Fruit fly (Drosophila melanogaster) whole organism, embryonic: Measurements from ENCODE around the gene crq.
A peak's percentile ranks its signal among the peaks of the same experiment; 100 is the strongest.

Experiments
- Antp ChIP-seq: fragments of 200-800 bp; sonication (Bioruptor generic); optimal IDR thresholded peaks from 3 replicates; lab custom pipeline; 2016; ENCODE audit warnings: missing biosample characterization, missing genetic modification characterization
- B-H1 ChIP-seq: fragments of 200-800 bp; sonication (Bioruptor generic); IDR thresholded peaks from 3 replicates; pipeline ENCODE4 v1.3.6; 2022; ENCODE audit warnings: missing biosample characterization, missing genetic modification characterization
- CG10209 ChIP-seq: fragments of 200-800 bp; sonication (Bioruptor generic); optimal IDR thresholded peaks from 3 replicates; lab custom pipeline; 2017; ENCODE audit warnings: missing biosample characterization, mild to moderate bottlenecking, missing genetic modification characterization, missing genetic modification reagents
- CG10274 ChIP-seq: fragments of 200-800 bp; sonication (Bioruptor generic); optimal IDR thresholded peaks from 3 replicates; lab custom pipeline; 2017; ENCODE audit warnings: missing biosample characterization, mild to moderate bottlenecking, missing genetic modification characterization
- CG11398 ChIP-seq: fragments of 200-800 bp; sonication (Bioruptor generic); optimal IDR thresholded peaks from 2 replicates; lab custom pipeline; 2016; ENCODE audit warnings: missing biosample characterization, missing genetic modification characterization
- CG12391 ChIP-seq: fragments of 200-800 bp; sonication (Bioruptor generic); optimal IDR thresholded peaks from 3 replicates; lab custom pipeline; 2018; ENCODE audit warnings: missing biosample characterization, mild to moderate bottlenecking, missing genetic modification characterization, moderate library complexity
- CG13296 ChIP-seq: fragments of 200-800 bp; sonication (Bioruptor generic); optimal IDR thresholded peaks from 3 replicates; lab custom pipeline; 2018; ENCODE audit warnings: missing biosample characterization, mild to moderate bottlenecking, missing genetic modification characterization
- CG13775 ChIP-seq: fragments of 200-800 bp; sonication (Bioruptor generic); optimal IDR thresholded peaks from 3 replicates; lab custom pipeline; 2017; ENCODE audit warnings: missing biosample characterization, mild to moderate bottlenecking, missing genetic modification characterization
- CG15696 ChIP-seq: fragments of 200-800 bp; sonication (Bioruptor generic); optimal IDR thresholded peaks from 2 replicates; lab custom pipeline; 2019; ENCODE audit warnings: missing biosample characterization, mild to moderate bottlenecking, missing genetic modification characterization, moderate library complexity
- CG17361 ChIP-seq: fragments of 200-800 bp; sonication (Bioruptor generic); IDR thresholded peaks from 3 replicates; pipeline ENCODE4 v1.3.6; 2022; ENCODE audit warnings: missing biosample characterization, missing genetic modification characterization
- CG2129 ChIP-seq: fragments of 200-800 bp; sonication (Bioruptor generic); IDR thresholded peaks from 2 replicates; pipeline ENCODE4 v1.3.6; 2022; ENCODE audit warnings: missing biosample characterization, missing genetic modification characterization; ENCODE audit not compliant: partially characterized antibody
- CG2678 ChIP-seq: fragments of 200-800 bp; sonication (Bioruptor generic); optimal IDR thresholded peaks from 3 replicates; lab custom pipeline; 2019; ENCODE audit warnings: missing biosample characterization, mild to moderate bottlenecking, missing genetic modification characterization, moderate library complexity
- CG30431 ChIP-seq: fragments of 200-800 bp; sonication (Bioruptor generic); optimal IDR thresholded peaks from 2 replicates; lab custom pipeline; 2017; ENCODE audit warnings: missing biosample characterization, missing genetic modification characterization
- CG32772 ChIP-seq: fragments of 200-800 bp; sonication (Bioruptor generic); IDR thresholded peaks from 2 replicates; pipeline ENCODE4 v1.3.6; 2022; ENCODE audit warnings: missing biosample characterization, missing genetic modification characterization
- CG3407 ChIP-seq: fragments of 200-800 bp; sonication (Bioruptor generic); optimal IDR thresholded peaks from 2 replicates; lab custom pipeline; 2018; ENCODE audit warnings: missing biosample characterization, mild to moderate bottlenecking, missing genetic modification characterization
- CG3838 ChIP-seq: fragments of 200-800 bp; sonication (Bioruptor generic); optimal IDR thresholded peaks from 3 replicates; lab custom pipeline; 2016; ENCODE audit warnings: missing biosample characterization, missing genetic modification characterization
- CG6683 ChIP-seq: fragments of 200-800 bp; sonication (Bioruptor generic); optimal IDR thresholded peaks from 2 replicates; lab custom pipeline; 2017; ENCODE audit warnings: missing biosample characterization, mild to moderate bottlenecking, missing genetic modification characterization, missing genetic modification reagents
- CG6765 ChIP-seq: fragments of 200-800 bp; sonication (Bioruptor generic); optimal IDR thresholded peaks from 3 replicates; lab custom pipeline; 2017; ENCODE audit warnings: missing biosample characterization, mild to moderate bottlenecking, missing genetic modification characterization
- CG6791 ChIP-seq: fragments of 200-800 bp; sonication (Bioruptor generic); IDR thresholded peaks from 3 replicates; pipeline ENCODE4 v1.3.6; 2022; ENCODE audit warnings: missing biosample characterization, missing genetic modification characterization; ENCODE audit not compliant: partially characterized antibody
- CG8388 ChIP-seq: fragments of 200-800 bp; sonication (Bioruptor generic); optimal IDR thresholded peaks from 2 replicates; lab custom pipeline; 2019; ENCODE audit warnings: missing biosample characterization, mild to moderate bottlenecking, missing genetic modification characterization, moderate library complexity
- CG9876 ChIP-seq: fragments of 200-800 bp; sonication (Bioruptor generic); optimal IDR thresholded peaks from 2 replicates; lab custom pipeline; 2016; ENCODE audit warnings: missing biosample characterization, missing genetic modification characterization
- CTCF ChIP-seq: fragments of 200-800 bp; sonication (Bioruptor generic); optimal IDR thresholded peaks from 2 replicates; lab custom pipeline; 2017; ENCODE audit warnings: missing biosample characterization, mild to moderate bottlenecking, missing genetic modification characterization, moderate library complexity
- CkIIα-i1 ChIP-seq: fragments of 200-800 bp; sonication (Bioruptor generic); IDR thresholded peaks from 2 replicates; pipeline ENCODE4 v1.3.6; 2022; ENCODE audit warnings: missing biosample characterization, missing genetic modification characterization
- HLH54F ChIP-seq: fragments of 200-800 bp; sonication (Bioruptor generic); optimal IDR thresholded peaks from 3 replicates; lab custom pipeline; 2016; ENCODE audit warnings: missing biosample characterization, missing genetic modification characterization
- Hey ChIP-seq: fragments of 200-800 bp; sonication (Bioruptor generic); optimal IDR thresholded peaks from 3 replicates; lab custom pipeline; 2018; ENCODE audit warnings: missing biosample characterization, mild to moderate bottlenecking, missing genetic modification characterization
- Lim3 ChIP-seq: fragments of 200-800 bp; sonication (Bioruptor generic); IDR thresholded peaks from 2 replicates; pipeline ENCODE4 v1.3.6; 2022; ENCODE audit warnings: missing biosample characterization, missing genetic modification characterization
- MESR4 ChIP-seq: fragments of 200-800 bp; sonication (Bioruptor generic); optimal IDR thresholded peaks from 2 replicates; lab custom pipeline; 2018; ENCODE audit warnings: missing biosample characterization, mild to moderate bottlenecking, missing genetic modification characterization, moderate library complexity
- Mes4 ChIP-seq: fragments of 200-800 bp; sonication (Bioruptor generic); optimal IDR thresholded peaks from 2 replicates; lab custom pipeline; 2016; ENCODE audit warnings: missing biosample characterization, missing genetic modification characterization
- NC2α ChIP-seq: fragments of 200-800 bp; sonication (Bioruptor generic); optimal IDR thresholded peaks from 2 replicates; lab custom pipeline; 2016; ENCODE audit warnings: missing biosample characterization, missing genetic modification characterization
- PHDP ChIP-seq: fragments of 200-800 bp; sonication (Bioruptor generic); optimal IDR thresholded peaks from 3 replicates; lab custom pipeline; 2018; ENCODE audit warnings: missing biosample characterization, mild to moderate bottlenecking, missing genetic modification characterization, moderate library complexity
- Poxn ChIP-seq: fragments of 200-800 bp; sonication (Bioruptor generic); IDR thresholded peaks from 2 replicates; pipeline ENCODE4 v1.3.6; 2022; ENCODE audit warnings: missing biosample characterization, missing genetic modification characterization
- Sry-β ChIP-seq: fragments of 200-800 bp; sonication (Bioruptor generic); optimal IDR thresholded peaks from 2 replicates; lab custom pipeline; 2018; ENCODE audit warnings: missing biosample characterization, mild to moderate bottlenecking, missing genetic modification characterization, moderate library complexity
- abd-A ChIP-seq: fragments of 200-800 bp; sonication (Bioruptor generic); optimal IDR thresholded peaks from 3 replicates; lab custom pipeline; 2019; ENCODE audit warnings: missing biosample characterization, mild to moderate bottlenecking, missing genetic modification characterization, moderate library complexity
- aop ChIP-seq: fragments of 200-800 bp; sonication (Bioruptor generic); IDR thresholded peaks from 2 replicates; pipeline ENCODE4 v1.3.6; 2022; ENCODE audit warnings: missing biosample characterization, missing genetic modification characterization
- ato ChIP-seq: fragments of 200-800 bp; sonication (Bioruptor generic); IDR thresholded peaks from 2 replicates; pipeline ENCODE4 v1.3.6; 2022; ENCODE audit warnings: missing biosample characterization, missing genetic modification characterization; ENCODE audit not compliant: partially characterized antibody
- chif ChIP-seq, 2 experiments: fragments of 200-800 bp; sonication (Bioruptor generic); optimal IDR thresholded peaks; 3 replicates each; lab custom pipeline; 2016; ENCODE audit warnings: missing biosample characterization in 2 of 2, missing genetic modification characterization in 2 of 2
- crc ChIP-seq: fragments of 200-800 bp; sonication (Bioruptor generic); optimal IDR thresholded peaks from 2 replicates; lab custom pipeline; 2016; ENCODE audit warnings: missing biosample characterization, missing genetic modification characterization
- cwo ChIP-seq: fragments of 200-800 bp; sonication (Bioruptor generic); optimal IDR thresholded peaks from 3 replicates; lab custom pipeline; 2017; ENCODE audit warnings: missing biosample characterization, missing genetic modification characterization, mild to moderate bottlenecking, moderate library complexity, missing genetic modification reagents
- dan ChIP-seq: fragments of 200-800 bp; sonication (Bioruptor generic); IDR thresholded peaks from 2 replicates; pipeline ENCODE4 v1.3.6; 2022; ENCODE audit warnings: missing biosample characterization, missing genetic modification characterization
- dmrt11E ChIP-seq: fragments of 200-800 bp; sonication (Bioruptor generic); optimal IDR thresholded peaks from 3 replicates; lab custom pipeline; 2018; ENCODE audit warnings: missing biosample characterization, mild to moderate bottlenecking, missing genetic modification characterization, moderate library complexity
- fu2 ChIP-seq: fragments of 200-800 bp; sonication (Bioruptor generic); optimal IDR thresholded peaks from 2 replicates; lab custom pipeline; 2016; ENCODE audit warnings: missing biosample characterization, missing genetic modification characterization
- gem ChIP-seq: fragments of 200-800 bp; sonication (Bioruptor generic); optimal IDR thresholded peaks from 2 replicates; lab custom pipeline; 2019; ENCODE audit warnings: missing biosample characterization, mild to moderate bottlenecking, missing genetic modification characterization, moderate library complexity
- grau ChIP-seq: fragments of 200-800 bp; optimal IDR thresholded peaks from 3 replicates; lab custom pipeline; 2019; ENCODE audit warnings: missing biosample characterization, mild to moderate bottlenecking, missing genetic modification characterization, moderate library complexity
- insv ChIP-seq, 2 experiments: fragments of 200-800 bp; sonication (Bioruptor generic); optimal IDR thresholded peaks; 3 replicates each; lab custom pipeline; 2016 to 2018; ENCODE audit warnings: missing biosample characterization in 2 of 2, missing genetic modification characterization in 2 of 2
- inv ChIP-seq: fragments of 200-800 bp; sonication (Bioruptor generic); IDR thresholded peaks from 2 replicates; pipeline ENCODE4 v1.3.6; 2022; ENCODE audit warnings: missing biosample characterization, missing genetic modification characterization; ENCODE audit not compliant: partially characterized antibody
- pho ChIP-seq: fragments of 200-800 bp; sonication (Bioruptor generic); optimal IDR thresholded peaks from 2 replicates; lab custom pipeline; 2016; ENCODE audit warnings: missing biosample characterization, missing genetic modification characterization
- prd ChIP-seq, 3 experiments: fragments of >200 bp in 2 of 3; fragments of 200-800 bp in 1 of 3; sonication (Bioruptor generic) in 1 of 3; optimal IDR thresholded peaks in 2 of 3; IDR thresholded peaks in 1 of 3; 2 replicates in 2 of 3; 3 replicates in 1 of 3; pipeline versions ENCODE4 v1.3.6 to Lab custom; 2017 to 2022; ENCODE audit warnings: missing biosample characterization in 1 of 3, missing genetic modification characterization in 1 of 3
- tin ChIP-seq: fragments of 200-800 bp; sonication (Bioruptor generic); optimal IDR thresholded peaks from 3 replicates; lab custom pipeline; 2016; ENCODE audit warnings: missing biosample characterization, missing genetic modification characterization
- wor ChIP-seq: fragments of 200-800 bp; sonication (Bioruptor generic); IDR thresholded peaks from 2 replicates; pipeline ENCODE4 v1.3.6; 2022; ENCODE audit warnings: missing biosample characterization, missing genetic modification characterization

crq gene

dm6 chr2L:497657-498473, 45.0 kb upstream of the crq start (continued):
- TF ChIP-seq fu2 (GFP tag; lab: Kevin White, UChicago), result no peak
- TF ChIP-seq CG8388, result no peak
- TF ChIP-seq Mes4, result no peak
- TF ChIP-seq CG30431, result no peak
- TF ChIP-seq CG12391 (tag; lab: Kevin White, UChicago), result peak; percentile 13
- TF ChIP-seq B-H1 (GFP tag; lab: Robert Waterston, UW), result no peak
- no peak for TF ChIP-seq Sry-β (GFP tag; lab: Kevin White, UChicago)
- TF ChIP-seq CTCF (GFP tag; lab: Kevin White, UChicago), result no peak
- TF ChIP-seq CG3838 (GFP tag; lab: Kevin White, UChicago), result no peak
- TF ChIP-seq Hey, result no peak
- TF ChIP-seq CG11398, result no peak
- no peak for TF ChIP-seq CG2678 (tag; lab: Kevin White, UChicago)
- no peak for TF ChIP-seq ato (GFP tag; lab: Robert Waterston, UW)
- TF ChIP-seq Antp (GFP tag; lab: Kevin White, UChicago), result no peak
- TF ChIP-seq CG6791 (GFP tag; lab: Robert Waterston, UW), result no peak
- no peak for TF ChIP-seq inv (GFP tag; lab: Robert Waterston, UW)
- TF ChIP-seq CG13296 (GFP tag; lab: Kevin White, UChicago), result no peak
- no peak for TF ChIP-seq CG2129 (GFP tag; lab: Robert Waterston, UW)
- TF ChIP-seq CG10209, result no peak
- peak in 1 of 2 experiments; percentile 19 for TF ChIP-seq chif (GFP tag; optimal IDR thresholded peaks at IDR 0.05; lab: Kevin White, UChicago)
- TF ChIP-seq CG6765 (GFP tag; lab: Kevin White, UChicago), result no peak
- no peak for TF ChIP-seq Poxn (GFP tag; lab: Robert Waterston, UW)
- no peak for TF ChIP-seq MESR4 (GFP tag; lab: Kevin White, UChicago)
- TF ChIP-seq insv (GFP tag; optimal IDR thresholded peaks at IDR 0.05; lab: Kevin White, UChicago), result no peak
- no peak for TF ChIP-seq abd-A (tag; lab: Kevin White, UChicago)
- TF ChIP-seq gem (tag; lab: Kevin White, UChicago), result peak; percentile 13
- no peak for TF ChIP-seq CG32772 (GFP tag; lab: Robert Waterston, UW)
- TF ChIP-seq PHDP (tag; lab: Kevin White, UChicago), result no peak
- TF ChIP-seq CG9876, result no peak
- TF ChIP-seq CkIIα-i1 (GFP tag; lab: Robert Waterston, UW), result no peak
- no peak for TF ChIP-seq dmrt11E (tag; lab: Kevin White, UChicago)
- no peak for TF ChIP-seq CG10274 (GFP tag; lab: Kevin White, UChicago)
- TF ChIP-seq NC2α, result no peak
- no peak for TF ChIP-seq CG15696 (tag; lab: Kevin White, UChicago)
- TF ChIP-seq grau (tag; lab: Kevin White, UChicago), result no peak
- no peak for TF ChIP-seq crc
- TF ChIP-seq pho (GFP tag; lab: Kevin White, UChicago), result no peak
- no peak for TF ChIP-seq HLH54F (GFP tag; lab: Kevin White, UChicago)
- TF ChIP-seq wor (GFP tag; lab: Robert Waterston, UW), result no peak
- no peak for TF ChIP-seq prd (optimal IDR thresholded peaks at IDR 0.05; lab: Kevin White, UChicago)
- TF ChIP-seq prd (GFP tag; IDR thresholded peaks at IDR 0.05; lab: Robert Waterston, UW), result 0 out of 3 replicates have a peak, but pooled peaks have one; percentile 16
- no peak for TF ChIP-seq dan (GFP tag; lab: Robert Waterston, UW)
- TF ChIP-seq cwo (GFP tag; lab: Kevin White, UChicago), result peak; percentile 57
- TF ChIP-seq CG17361 (GFP tag; lab: Robert Waterston, UW), result 0 out of 3 replicates have a peak, but pooled peaks have one; percentile 10
- no peak for TF ChIP-seq tin (GFP tag; lab: Kevin White, UChicago)
- no peak for TF ChIP-seq aop (GFP tag; lab: Robert Waterston, UW)
- TF ChIP-seq CG13775 (GFP tag; lab: Kevin White, UChicago), result no peak
- TF ChIP-seq CG3407, result no peak
- no peak for TF ChIP-seq CG6683 (GFP tag; lab: Kevin White, UChicago)
- no peak for TF ChIP-seq Lim3 (GFP tag; lab: Robert Waterston, UW)
